Fruit fly (Drosophila melanogaster): ENCODE data around the gene CG4836.

CG4836 gene

DNA sequence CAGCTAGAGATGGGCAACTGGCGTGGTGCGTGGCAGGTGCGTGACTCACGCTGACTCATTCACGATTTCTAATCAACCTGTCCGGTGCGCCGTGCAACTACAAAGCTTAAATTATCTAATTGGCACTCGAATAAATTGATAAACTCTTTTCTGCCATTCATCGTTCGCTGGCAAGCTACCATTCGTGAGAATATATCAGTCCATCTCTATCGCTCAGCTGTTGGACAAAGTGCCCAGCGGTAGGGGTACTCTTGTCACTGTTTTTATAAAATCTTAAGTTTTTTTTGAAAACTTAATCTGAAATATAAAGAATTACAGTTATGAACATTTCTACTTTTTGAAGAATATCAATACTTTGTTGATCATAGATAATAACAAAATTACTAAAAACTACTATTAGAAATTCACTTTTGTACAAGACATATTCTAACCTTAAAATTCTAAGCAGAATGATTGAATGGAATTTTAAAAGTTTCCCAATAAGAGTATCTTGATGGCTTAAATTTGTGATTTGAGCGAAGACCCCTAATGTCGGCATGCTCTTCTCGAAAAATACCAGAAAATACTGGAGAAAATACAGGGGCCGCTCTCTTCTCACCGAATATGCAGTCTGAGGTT is 7.6 kb downstream of the CG4836 start, which contains the start of the genes PIG-L and psidin (continued):
- TF ChIP-seq Ravus (GFP tag; IDR thresholded peaks at IDR 0.05): peak; percentile 11; the same call in 1 of the 2 replicates
- peak; percentile 54 for TF ChIP-seq CG30431 (GFP tag; optimal IDR thresholded peaks at IDR 0.05)
- TF ChIP-seq Dp (GFP tag; optimal IDR thresholded peaks at IDR 0.05): peak; percentile 5
- peak; percentile 78 for TF ChIP-seq Dek (tag; optimal IDR thresholded peaks at IDR 0.05)
- peak; percentile 77 for TF ChIP-seq Camta (GFP tag; optimal IDR thresholded peaks at IDR 0.05)
- no peak for TF ChIP-seq peb (GFP tag; IDR thresholded peaks at IDR 0.05)
- TF ChIP-seq HmgZ (tag; optimal IDR thresholded peaks at IDR 0.05): peak; percentile 54
- no peak for TF ChIP-seq TFAM (GFP tag; optimal IDR thresholded peaks at IDR 0.05)
- TF ChIP-seq CG13775 (GFP tag; optimal IDR thresholded peaks at IDR 0.05): peak; percentile 91
- TF ChIP-seq NC2β (GFP tag; optimal IDR thresholded peaks at IDR 0.05): peak; percentile 80
- no peak for TF ChIP-seq tup (GFP tag; optimal IDR thresholded peaks at IDR 0.05)
- peak; percentile 94 for TF ChIP-seq row (GFP tag; IDR thresholded peaks at IDR 0.05)
- TF ChIP-seq CG7745 (tag; optimal IDR thresholded peaks at IDR 0.05): no peak
- no peak for TF ChIP-seq CG17802 (tag; optimal IDR thresholded peaks at IDR 0.05)
- peak; percentile 80 for TF ChIP-seq CG15696 (tag; optimal IDR thresholded peaks at IDR 0.05)
- no peak for TF ChIP-seq mirr (GFP tag; optimal IDR thresholded peaks at IDR 0.05)
- peak; percentile 25; the same call in 1 of the 2 replicates for TF ChIP-seq wdn (GFP tag; IDR thresholded peaks at IDR 0.05)
- TF ChIP-seq CG33213 (GFP tag; optimal IDR thresholded peaks at IDR 0.05): peak; percentile 56
- TF ChIP-seq CG7928 (GFP tag; optimal IDR thresholded peaks at IDR 0.05): peak; percentile 36
- TF ChIP-seq CG18619 (GFP tag; optimal IDR thresholded peaks at IDR 0.05): peak; percentile 86
- peak; percentile 71 for TF ChIP-seq bcd (GFP tag; optimal IDR thresholded peaks at IDR 0.05)
- peak; percentile 60 for TF ChIP-seq NFAT (GFP tag; IDR thresholded peaks at IDR 0.05)
- no peak for TF ChIP-seq CG15011 (GFP tag; optimal IDR thresholded peaks at IDR 0.05)
- TF ChIP-seq Dip2 (GFP tag; IDR thresholded peaks at IDR 0.05): no peak
- TF ChIP-seq Sin3A (optimal IDR thresholded peaks at IDR 0.05): peak; percentile 78
- peak; percentile 80 for TF ChIP-seq Chrac-16 (GFP tag; optimal IDR thresholded peaks at IDR 0.05)
- no peak for TF ChIP-seq cad (GFP tag; optimal IDR thresholded peaks at IDR 0.05)
- TF ChIP-seq unpg (GFP tag; optimal IDR thresholded peaks at IDR 0.05): peak; percentile 74
- peak; percentile 86 for TF ChIP-seq CG1602 (GFP tag; optimal IDR thresholded peaks at IDR 0.05)
- no peak for TF ChIP-seq CG6765 (GFP tag; optimal IDR thresholded peaks at IDR 0.05)
- TF ChIP-seq CG14667 (GFP tag; IDR thresholded peaks at IDR 0.05): peak; percentile 21; the same call in 1 of the 2 replicates
- TF ChIP-seq mld (GFP tag; IDR thresholded peaks at IDR 0.05; ENCODE audit: partially characterized antibody): peak; percentile 84
- peak; percentile 60; the same call in 1 of the 2 replicates for TF ChIP-seq CG11247 (GFP tag; IDR thresholded peaks at IDR 0.05)
- TF ChIP-seq dmrt11E (tag; optimal IDR thresholded peaks at IDR 0.05): peak; percentile 88
- peak; percentile 34 for TF ChIP-seq CG31388 (GFP tag; optimal IDR thresholded peaks at IDR 0.05)
- TF ChIP-seq B-H2 (GFP tag; optimal IDR thresholded peaks at IDR 0.05): peak; percentile 80
- TF ChIP-seq Dll (GFP tag; IDR thresholded peaks at IDR 0.05; ENCODE audit: partially characterized antibody): peak; percentile 98
- TF ChIP-seq CG17912 (GFP tag; optimal IDR thresholded peaks at IDR 0.05): no peak
- TF ChIP-seq gem (tag; optimal IDR thresholded peaks at IDR 0.05): peak; percentile 93
- TF ChIP-seq esg (GFP tag; conservative IDR thresholded peaks at IDR 0.05): peak; percentile 67
- no peak for TF ChIP-seq Lpt (GFP tag; optimal IDR thresholded peaks at IDR 0.05)
- TF ChIP-seq Elba2 (GFP tag; optimal IDR thresholded peaks at IDR 0.05): peak; percentile 88
- no peak for TF ChIP-seq CG4360 (GFP tag; IDR thresholded peaks at IDR 0.05)
- TF ChIP-seq Six4 (GFP tag; optimal IDR thresholded peaks at IDR 0.05): peak; percentile 50
- peak; percentile 49 for TF ChIP-seq Hand (GFP tag; optimal IDR thresholded peaks at IDR 0.05)
- TF ChIP-seq danr (GFP tag; IDR thresholded peaks at IDR 0.05): no peak; the same call in 1 of the 2 replicates
- TF ChIP-seq Asciz (GFP tag; optimal IDR thresholded peaks at IDR 0.05): no peak
- peak; percentile 46 for TF ChIP-seq kay (GFP tag; optimal IDR thresholded peaks at IDR 0.05)
- TF ChIP-seq CG2120 (GFP tag; optimal IDR thresholded peaks at IDR 0.05): peak; percentile 93
- peak; percentile 53; the same call in 1 of the 2 replicates for TF ChIP-seq Xrp1 (GFP tag; IDR thresholded peaks at IDR 0.05)
